Worm (Caenorhabditis elegans) whole organism, L2 larva: ENCODE results near the gene F49F1.18.
A peak's percentile ranks its signal among the peaks of the same experiment; 100 is the strongest.

Experiments used
- C34F6.9 ChIP-seq: fragments of 150-350 bp; optimal IDR thresholded peaks from 2 replicates; lab custom pipeline; 2014; ENCODE audit warnings: missing biosample characterization, missing genetic modification characterization
- F13H6.1 ChIP-seq: sonication (generic microtip); optimal IDR thresholded peaks from 2 replicates; lab custom pipeline; 2016; ENCODE audit warnings: missing genetic modification characterization, missing compliant biosample characterization
- R02D3.7 ChIP-seq: fragments of 150-350 bp; optimal IDR thresholded peaks from 2 replicates; lab custom pipeline; 2014; ENCODE audit warnings: missing biosample characterization, missing genetic modification characterization
- Y55F3AM.14 ChIP-seq: fragments of 200-800 bp; sonication (Bioruptor generic); optimal IDR thresholded peaks from 2 replicates; lab custom pipeline; 2018; ENCODE audit warnings: mild to moderate bottlenecking, missing genetic modification characterization, missing compliant biosample characterization
- ZK546.5 ChIP-seq: sonication (generic microtip); optimal IDR thresholded peaks from 2 replicates; lab custom pipeline; 2017; ENCODE audit warnings: missing biosample characterization, missing genetic modification characterization
- alr-1 ChIP-seq: fragments of 150-350 bp; optimal IDR thresholded peaks from 2 replicates; lab custom pipeline; 2014; ENCODE audit warnings: missing biosample characterization, missing genetic modification characterization
- aly-2 ChIP-seq: fragments of 150-350 bp; optimal IDR thresholded peaks from 2 replicates; lab custom pipeline; 2014; ENCODE audit warnings: missing biosample characterization, missing genetic modification characterization
- blmp-1 ChIP-seq: sonication (generic microtip); optimal IDR thresholded peaks from 2 replicates; lab custom pipeline; 2017; ENCODE audit warnings: missing genetic modification characterization, mild to moderate bottlenecking, missing compliant biosample characterization, antibody characterized with exemption, moderate library complexity; ENCODE audit not compliant: insufficient read depth
- ceh-82 ChIP-seq: fragments of 150-350 bp; optimal IDR thresholded peaks from 2 replicates; lab custom pipeline; 2014; ENCODE audit warnings: missing biosample characterization, missing genetic modification characterization
- crh-2 ChIP-seq: sonication (generic microtip); optimal IDR thresholded peaks from 2 replicates; lab custom pipeline; 2017; ENCODE audit warnings: missing biosample characterization, missing genetic modification characterization
- dmd-4 ChIP-seq: sonication (generic microtip); optimal IDR thresholded peaks from 2 replicates; lab custom pipeline; 2017; ENCODE audit warnings: missing biosample characterization, missing genetic modification characterization
- gmeb-1 ChIP-seq: fragments of 150-350 bp; optimal IDR thresholded peaks from 2 replicates; lab custom pipeline; 2014; ENCODE audit warnings: missing biosample characterization, missing genetic modification characterization
- lin-39 ChIP-seq: fragments of 150-350 bp; optimal IDR thresholded peaks from 2 replicates; lab custom pipeline; 2014; ENCODE audit warnings: missing biosample characterization, missing genetic modification reagents, missing genetic modification characterization
- lsy-2 ChIP-seq, 2 experiments: fragments of 150-350 bp in 1 of 2; sonication (generic microtip) in 1 of 2; optimal IDR thresholded peaks; 2 replicates each; lab custom pipeline; 2014 to 2017; ENCODE audit warnings: missing biosample characterization in 2 of 2, missing genetic modification characterization in 2 of 2
- mab-5 ChIP-seq: fragments of 150-350 bp; optimal IDR thresholded peaks from 2 replicates; lab custom pipeline; 2014; ENCODE audit warnings: missing biosample characterization, missing genetic modification characterization
- mdl-1 ChIP-seq, 2 experiments: fragments of 150-350 bp in 1 of 2; sonication (generic microtip) in 1 of 2; optimal IDR thresholded peaks; 2 replicates each; lab custom pipeline; 2017; ENCODE audit warnings: missing biosample characterization in 2 of 2, missing genetic modification characterization in 2 of 2
- nhr-10 ChIP-seq: sonication (generic microtip); optimal IDR thresholded peaks from 2 replicates; lab custom pipeline; 2017; ENCODE audit warnings: missing biosample characterization, missing genetic modification characterization
- nhr-11 ChIP-seq: fragments of 150-350 bp; optimal IDR thresholded peaks from 2 replicates; lab custom pipeline; 2014; ENCODE audit warnings: missing biosample characterization, missing genetic modification characterization
- nhr-12 ChIP-seq: fragments of 150-350 bp; optimal IDR thresholded peaks from 2 replicates; lab custom pipeline; 2014; ENCODE audit warnings: missing biosample characterization, missing genetic modification characterization
- nhr-129 ChIP-seq: fragments of 150-350 bp; optimal IDR thresholded peaks from 2 replicates; lab custom pipeline; 2014; ENCODE audit warnings: missing biosample characterization, missing genetic modification characterization
- nhr-23 ChIP-seq: fragments of 150-350 bp; optimal IDR thresholded peaks from 2 replicates; lab custom pipeline; 2014; ENCODE audit warnings: missing biosample characterization, missing genetic modification reagents, missing genetic modification characterization
- nhr-237 ChIP-seq: fragments of 150-350 bp; optimal IDR thresholded peaks from 2 replicates; lab custom pipeline; 2014; ENCODE audit warnings: missing biosample characterization, missing genetic modification characterization
- nhr-25 ChIP-seq: fragments of 150-350 bp; sonication (generic microtip); optimal IDR thresholded peaks from 3 replicates; lab custom pipeline; 2014; ENCODE audit warnings: missing biosample characterization, missing genetic modification characterization
- nhr-6 ChIP-seq: fragments of 150-350 bp; optimal IDR thresholded peaks from 2 replicates; lab custom pipeline; 2014; ENCODE audit warnings: missing biosample characterization, missing genetic modification characterization
- peb-1 ChIP-seq: fragments of 150-350 bp; optimal IDR thresholded peaks from 2 replicates; lab custom pipeline; 2014; ENCODE audit warnings: missing biosample characterization, missing genetic modification characterization
- sem-4 ChIP-seq: fragments of 150-350 bp; optimal IDR thresholded peaks from 2 replicates; lab custom pipeline; 2014; ENCODE audit warnings: missing biosample characterization, missing genetic modification reagents, missing genetic modification characterization
- skn-1 ChIP-seq: sonication (generic microtip); optimal IDR thresholded peaks from 2 replicates; lab custom pipeline; 2017; ENCODE audit warnings: missing biosample characterization, missing genetic modification characterization
- sma-3 ChIP-seq: sonication (generic microtip); optimal IDR thresholded peaks from 2 replicates; lab custom pipeline; 2016; ENCODE audit warnings: missing genetic modification reagents, missing genetic modification characterization, missing compliant biosample characterization
- sma-9 ChIP-seq, 2 experiments: fragments of 150-350 bp in 1 of 2; sonication (generic microtip) in 1 of 2; optimal IDR thresholded peaks; 2 replicates each; lab custom pipeline; 2014 to 2016; ENCODE audit warnings: missing genetic modification characterization in 2 of 2, mild to moderate bottlenecking in 1 of 2, missing biosample characterization in 1 of 2, missing compliant biosample characterization in 1 of 2, missing genetic modification reagents in 1 of 2, moderate library complexity in 1 of 2
- unc-39 ChIP-seq: fragments of 150-350 bp; optimal IDR thresholded peaks from 2 replicates; lab custom pipeline; 2014; ENCODE audit warnings: missing biosample characterization, missing genetic modification characterization
- unc-55 ChIP-seq: fragments of 150-350 bp; sonication (generic microtip); optimal IDR thresholded peaks from 3 replicates; lab custom pipeline; 2014; ENCODE audit warnings: missing biosample characterization, missing genetic modification reagents, missing genetic modification characterization
- unc-62 ChIP-seq: fragments of 150-350 bp; optimal IDR thresholded peaks from 2 replicates; lab custom pipeline; 2014; ENCODE audit warnings: missing biosample characterization, missing genetic modification reagents, missing genetic modification characterization
- zag-1 ChIP-seq: fragments of 150-350 bp; optimal IDR thresholded peaks from 2 replicates; lab custom pipeline; 2014; ENCODE audit warnings: missing biosample characterization, missing genetic modification characterization
- ztf-1 ChIP-seq: fragments of 200-800 bp; sonication (Bioruptor generic); conservative IDR thresholded peaks from 2 replicates; pipeline ENCODE4 v1.3.6; 2022; ENCODE audit warnings: missing genetic modification characterization, missing compliant biosample characterization
- ztf-11 ChIP-seq: sonication (generic microtip); optimal IDR thresholded peaks from 2 replicates; lab custom pipeline; 2017; ENCODE audit warnings: missing biosample characterization, missing genetic modification characterization
- ztf-4 ChIP-seq: fragments of 150-350 bp; optimal IDR thresholded peaks from 2 replicates; lab custom pipeline; 2014; ENCODE audit warnings: missing biosample characterization, missing genetic modification characterization

F49F1.18 gene

DNA sequence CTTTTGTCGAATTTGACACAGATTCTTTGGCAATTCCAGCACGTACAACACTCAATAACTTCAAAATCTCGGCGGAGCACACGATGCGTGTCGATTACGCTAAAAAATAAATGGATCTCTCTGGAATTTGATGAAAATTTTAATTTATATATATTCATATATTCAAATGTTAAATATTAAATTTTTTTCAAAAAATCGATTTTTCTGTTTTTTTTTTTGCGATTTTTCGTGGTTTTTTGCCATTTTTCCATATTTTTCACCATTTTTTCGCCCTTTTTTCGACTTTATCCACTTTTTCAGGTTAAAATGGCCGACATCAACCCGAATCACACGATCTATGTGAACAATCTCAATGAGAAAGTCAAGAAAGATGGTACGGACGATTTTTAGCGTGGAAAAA lies 33.6 kb upstream of the F49F1.18 start, which contains the start of gene rnp-3:
Gene rnp-3 (plus strand): TSS at position 301 of the 400 bp plus-strand sequence.
- no peak for TF ChIP-seq sma-3
- no peak for TF ChIP-seq ZK546.5
- TF ChIP-seq nhr-129 (tag; lab: Kevin White, UChicago) = no peak
- TF ChIP-seq nhr-10 (tag; lab: Kevin White, UChicago) = no peak
- no peak for TF ChIP-seq nhr-25
- no peak for TF ChIP-seq ceh-82 (tag; lab: Kevin White, UChicago)
- no peak for TF ChIP-seq alr-1 (tag; lab: Kevin White, UChicago)
- TF ChIP-seq nhr-11 (tag; lab: Kevin White, UChicago) = no peak
- TF ChIP-seq sem-4 = no peak
- TF ChIP-seq nhr-12 (tag; lab: Kevin White, UChicago) = no peak

ce11 chrIV:4172242-4172641 lies 32.1 kb upstream of the F49F1.18 start:
- TF ChIP-seq nhr-11 (tag; lab: Kevin White, UChicago) (no peak), peb-1 (tag; lab: Kevin White, UChicago) (no peak), lin-39 (no peak), Y55F3AM.14 (GFP tag; lab: Kevin White, UChicago) (no peak), ztf-1 (GFP tag; lab: Robert Waterston, UW) (no peak), R02D3.7 (tag; lab: Kevin White, UChicago) (no peak), blmp-1 (tag; lab: Kevin White, UChicago) (no peak), ztf-4 (tag; lab: Kevin White, UChicago) (no peak), nhr-23 (tag; lab: Kevin White, UChicago) (no peak), nhr-6 (no peak), ceh-82 (tag; lab: Kevin White, UChicago) (no peak), mab-5 (no peak), zag-1 (tag; lab: Kevin White, UChicago) (no peak), nhr-25 (no peak), mdl-1 (tag; optimal IDR thresholded peaks at IDR 0.05; lab: Kevin White, UChicago) (no peak), unc-55 (no peak), unc-62 (GFP tag; lab: Kevin White, UChicago) (no peak), nhr-129 (tag; lab: Kevin White, UChicago) (no peak), ZK546.5 (no peak), F13H6.1 (no peak)
- TF ChIP-seq, all 48 proteins: peak for 0

DNA sequence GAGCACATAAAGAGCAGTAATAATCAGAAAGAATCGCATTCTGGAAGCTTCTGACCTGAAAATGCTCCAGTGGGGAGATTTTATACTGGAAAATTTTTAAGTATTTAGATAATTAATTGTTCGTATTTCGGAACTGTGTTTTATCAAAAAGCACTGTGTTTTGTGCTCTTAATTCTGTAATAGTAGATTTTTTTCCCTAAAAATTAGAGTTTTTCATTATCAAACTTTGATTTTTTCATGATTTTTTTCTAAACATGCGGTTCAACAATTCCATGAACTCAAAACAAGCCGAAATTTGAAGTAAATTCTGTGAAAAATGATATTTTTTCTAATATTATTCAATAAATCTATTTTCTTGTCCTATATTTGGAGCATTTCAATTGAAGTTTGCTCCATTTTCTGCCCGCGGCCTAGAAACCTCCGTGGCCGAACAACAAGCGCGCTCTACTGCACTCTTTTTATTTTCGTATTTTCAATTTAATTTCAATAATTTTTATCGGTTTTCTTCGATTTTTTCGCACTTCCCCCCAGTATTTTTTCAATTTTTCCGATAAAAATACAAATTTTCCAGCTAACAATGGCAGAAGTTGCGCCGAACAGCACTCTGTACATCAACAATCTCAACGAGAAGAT lies 31.5 kb upstream of the F49F1.18 start, which contains the start of the genes K08D10.13 and rnp-2:
Gene K08D10.13 (minus strand): TSS at position 51 of the 633 bp plus-strand sequence.
Gene rnp-2 (plus strand): TSS at position 546 of the 633 bp plus-strand sequence.
- no peak for TF ChIP-seq mab-5
- peak; percentile 40 for TF ChIP-seq F13H6.1
- peak; percentile 22 to 79 for TF ChIP-seq lsy-2 (tag; optimal IDR thresholded peaks at IDR 0.05; lab: Kevin White, UChicago)
- TF ChIP-seq unc-55 = peak; percentile 52
- TF ChIP-seq C34F6.9 (tag; lab: Kevin White, UChicago) = peak; percentile 60
- TF ChIP-seq ztf-11 = no peak
- peak; percentile 60 for TF ChIP-seq gmeb-1 (tag; lab: Kevin White, UChicago)
- TF ChIP-seq skn-1 (tag; lab: Kevin White, UChicago) = no peak
- peak; percentile 46 for TF ChIP-seq sma-3
- TF ChIP-seq, all 48 proteins: peak for 6

DNA sequence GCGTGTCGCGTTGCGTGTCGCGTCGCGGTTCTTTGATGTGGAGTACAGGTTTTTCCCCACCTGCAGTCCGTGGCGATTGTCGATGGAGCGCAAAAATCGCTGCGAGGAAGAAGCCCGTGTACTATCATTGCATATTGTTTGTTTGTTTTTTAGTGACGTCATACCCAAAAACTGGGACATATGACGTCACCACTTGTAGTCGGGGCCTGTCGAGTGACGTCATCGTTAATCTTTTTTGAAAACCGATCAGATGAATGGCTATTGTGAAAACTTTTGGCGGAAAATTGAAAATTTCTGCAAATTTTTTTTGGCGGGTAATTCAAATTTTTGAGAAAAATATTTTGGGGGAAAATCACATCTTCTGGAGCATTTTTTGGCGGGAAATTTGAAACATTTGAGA lies 27.1 kb upstream of the F49F1.18 start:
- TF ChIP-seq dmd-4 (tag; lab: Kevin White, UChicago) (no peak), blmp-1 (tag; lab: Kevin White, UChicago) (no peak), unc-39 (no peak), nhr-237 (tag; lab: Kevin White, UChicago) (no peak), zag-1 (tag; lab: Kevin White, UChicago) (no peak), nhr-12 (tag; lab: Kevin White, UChicago) (no peak)

DNA sequence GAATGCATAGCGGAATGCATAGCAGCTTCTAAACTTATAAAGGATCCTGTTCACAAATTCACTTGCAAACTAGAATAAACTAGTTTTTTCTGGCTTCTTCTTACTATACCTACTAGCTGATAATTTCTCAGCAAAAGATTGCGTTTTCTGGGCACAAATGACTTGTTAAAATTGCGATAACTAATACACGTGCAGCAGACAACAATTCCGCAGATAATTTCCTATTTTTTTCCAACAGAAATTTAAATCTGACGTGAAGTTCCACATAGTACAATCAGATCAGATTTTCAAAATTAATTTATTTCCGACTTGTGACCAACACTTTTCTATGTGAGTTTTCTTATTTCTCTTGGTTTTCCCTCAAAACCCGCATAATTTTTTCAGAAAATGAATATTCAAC lies 24.2 kb upstream of the F49F1.18 start, which contains the start of gene scrm-8:
Gene scrm-8 (plus strand): TSS at position 301 of the 400 bp plus-strand sequence.
- TF ChIP-seq crh-2 (tag; lab: Kevin White, UChicago) = no peak
- no peak for TF ChIP-seq unc-62 (GFP tag; lab: Kevin White, UChicago)
- TF ChIP-seq aly-2 (tag; lab: Kevin White, UChicago) = no peak
- TF ChIP-seq sma-9 (GFP tag; optimal IDR thresholded peaks at IDR 0.05; lab: Kevin White, UChicago) = no peak
- TF ChIP-seq sma-9 (tag; optimal IDR thresholded peaks at IDR 0.05; lab: Kevin White, UChicago) = no peak
- TF ChIP-seq lin-39 = no peak
- TF ChIP-seq nhr-25 = no peak
- no peak for TF ChIP-seq ZK546.5
- no peak for TF ChIP-seq mdl-1 (tag; optimal IDR thresholded peaks at IDR 0.05; lab: Kevin White, UChicago)
